Worm (Caenorhabditis elegans) whole organism, early embryonic: ENCODE results near the gene slt-1.

Experiments
- ama-1 ChIP-seq: fragments of 150-350 bp; optimal IDR thresholded peaks from 2 replicates; lab custom pipeline; 2014
- ceh-13 ChIP-seq: fragments of 200-800 bp; sonication (Bioruptor generic); optimal IDR thresholded peaks from 2 replicates; lab custom pipeline; 2018; ENCODE audit warnings: mild to moderate bottlenecking, missing genetic modification characterization, missing compliant biosample characterization
- ets-7 ChIP-seq: sonication (generic microtip); optimal IDR thresholded peaks from 2 replicates; lab custom pipeline; 2016; ENCODE audit warnings: missing genotype, missing genetic modification characterization, missing compliant biosample characterization
- hmg-4 ChIP-seq: fragments of 200-800 bp; sonication (Bioruptor generic); optimal IDR thresholded peaks from 2 replicates; lab custom pipeline; 2018; ENCODE audit warnings: mild to moderate bottlenecking, missing genetic modification characterization, missing compliant biosample characterization
- pes-1 ChIP-seq: fragments of 200-800 bp; sonication (Bioruptor generic); IDR thresholded peaks from 2 replicates; pipeline ENCODE4 v1.3.6; 2022; ENCODE audit warnings: missing genetic modification reagents, missing genetic modification characterization, missing compliant biosample characterization

slt-1 gene

DNA sequence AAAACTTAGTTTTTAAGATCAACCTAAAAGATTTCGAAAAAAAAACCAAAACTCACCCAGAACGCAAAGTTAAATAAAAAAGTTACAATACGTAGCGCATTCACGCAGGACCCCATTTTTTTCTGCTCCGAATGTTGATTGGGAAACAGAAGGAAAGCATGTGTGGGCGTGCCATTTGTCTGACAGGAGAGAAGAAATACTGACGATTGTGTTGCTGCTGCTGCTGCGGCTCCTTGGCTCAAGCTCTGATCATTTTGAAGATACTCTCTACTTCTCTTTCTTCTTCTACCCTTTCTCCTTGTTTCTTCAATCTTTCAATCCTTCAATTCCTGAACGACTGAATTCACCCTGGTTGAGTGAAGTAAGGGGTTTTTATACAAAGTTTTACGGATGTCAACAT is 55.2 kb downstream of the slt-1 start, which contains the start of gene tsp-8:
Gene tsp-8, minus strand, starts transcription at position 185 of the 400 bp plus-strand sequence.
- no peak for TF ChIP-seq hmg-4 (GFP tag; lab: Kevin White, UChicago)
- TF ChIP-seq ets-7 = no peak

DNA sequence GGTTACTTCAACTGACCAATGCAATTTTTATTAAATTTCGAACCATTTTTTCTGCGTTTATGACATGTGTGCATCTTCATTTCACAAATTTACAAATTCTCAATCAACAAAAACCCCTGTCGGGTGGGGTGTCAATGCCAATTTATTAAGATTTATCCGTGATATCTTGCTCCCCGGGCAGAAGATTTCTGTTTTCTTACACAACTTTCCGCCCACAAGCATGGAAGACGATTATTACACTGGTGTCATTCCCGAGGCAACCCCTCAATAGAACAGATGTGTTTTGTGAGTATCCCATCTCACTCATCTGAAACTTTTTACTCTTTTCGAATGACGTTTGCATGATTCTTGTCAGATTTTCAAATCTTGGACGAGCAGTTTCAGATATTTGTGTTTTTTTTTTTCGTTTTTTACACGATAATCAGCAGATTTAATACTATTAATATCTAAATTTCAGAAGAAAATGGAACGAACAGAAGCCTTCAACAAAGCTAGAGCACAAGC is 57.8 kb downstream of the slt-1 start, which contains the start of gene F33C8.4:
Gene F33C8.4, plus strand, starts transcription at position 454 of the 504 bp plus-strand sequence.
- TF ChIP-seq pes-1 (GFP tag; lab: Robert Waterston, UW) = no peak
- no peak for TF ChIP-seq ceh-13 (GFP tag; lab: Kevin White, UChicago)
- no peak for TF ChIP-seq ama-1
